Fruit fly (Drosophila melanogaster): Measurements from ENCODE around the gene Polr3C.
"Not testable (repeated sequence)": the region's sequence is repeated elsewhere in the genome, so short reads cannot be mapped to it uniquely, and the experiment has no call there.

dm6 chr3R:12505493-12505892, 45.3 kb downstream of the Polr3C start, which contains the start of gene Hsp70Bb:
- not testable (repeated sequence) for TF ChIP-seq Pif1A (GFP tag; optimal IDR thresholded peaks at IDR 0.05); CG17806 (tag; optimal IDR thresholded peaks at IDR 0.05); CG13204 (GFP tag; optimal IDR thresholded peaks at IDR 0.05); CG4496 (GFP tag; IDR thresholded peaks at IDR 0.05)

All from whole organism, pupa.